Worm (Caenorhabditis elegans): ENCODE measurements around the gene cnc-3.
A peak's percentile ranks its signal among the peaks of the same experiment; 100 is the strongest.

Gene cnc-3

ce11 chrV:1414615-1415433 lies 33.0 kb upstream of the cnc-3 start:
- TF ChIP-seq egl-18 (GFP tag; IDR thresholded peaks at IDR 0.05) (no peak), zfh-2 (GFP tag; conservative IDR thresholded peaks at IDR 0.05) (no peak), ceh-100 (GFP tag; IDR thresholded peaks at IDR 0.05) (no peak), nhr-80 (tag; optimal IDR thresholded peaks at IDR 0.05) (peak; percentile 78)

DNA sequence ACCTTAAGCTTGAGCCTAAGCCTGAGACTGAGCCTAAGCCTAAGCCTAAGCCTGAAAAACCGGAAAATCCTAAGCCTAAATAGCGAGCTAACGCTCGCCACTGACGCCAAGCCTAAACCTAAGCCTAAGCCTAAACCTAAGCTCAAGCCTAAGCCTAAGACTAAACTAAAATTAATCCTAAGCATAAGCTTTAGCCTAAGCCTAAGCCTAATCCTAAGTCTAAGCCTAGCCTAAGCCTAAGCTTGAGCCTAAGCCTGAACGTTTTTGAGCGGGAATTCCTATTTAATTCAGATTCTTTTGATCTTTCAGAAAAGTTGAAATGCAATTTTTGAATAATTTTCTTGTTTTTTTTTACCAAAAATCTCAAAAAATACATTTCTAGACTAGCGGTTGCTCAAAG lies 31.6 kb upstream of the cnc-3 start:
- TF ChIP-seq C06A6.2 (GFP tag; conservative IDR thresholded peaks at IDR 0.05) (no peak), mel-28 (tag; optimal IDR thresholded peaks at IDR 0.05; ENCODE audit: borderline replicate concordance) (no peak), F22D6.2 (tag; optimal IDR thresholded peaks at IDR 0.05) (no peak), hsf-1 (GFP tag; IDR thresholded peaks at IDR 0.05) (no peak), Y95B8A.8 (GFP tag; IDR thresholded peaks at IDR 0.05) (no peak), dpl-1 (GFP tag; optimal IDR thresholded peaks at IDR 0.05) (no peak), athp-1 (tag; optimal IDR thresholded peaks at IDR 0.05) (no peak), Y53F4B.3 (GFP tag; IDR thresholded peaks at IDR 0.05) (no peak)

DNA sequence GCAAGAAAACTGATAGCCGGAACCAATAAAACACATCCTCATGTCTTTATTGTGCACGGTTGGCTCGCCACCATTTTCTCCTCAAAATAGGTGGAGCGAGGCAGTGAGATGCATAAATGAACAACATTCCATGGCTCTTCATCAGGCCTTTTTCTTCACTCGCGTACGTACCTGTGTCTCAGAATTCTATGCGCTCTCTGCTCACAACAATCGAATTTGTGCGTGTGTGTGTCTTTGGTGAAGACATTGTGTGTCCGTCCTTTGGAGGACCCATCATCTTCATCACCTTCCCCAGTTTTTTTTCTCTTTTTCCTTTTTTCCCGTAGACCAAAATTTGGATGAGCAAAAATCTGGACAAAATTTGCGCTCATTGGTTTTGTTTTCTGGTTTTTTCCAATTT lies 25.5 kb upstream of the cnc-3 start:
- no peak for TF ChIP-seq snpc-4 (GFP tag; optimal IDR thresholded peaks at IDR 0.05)
- no peak for TF ChIP-seq snpc-4 (tag; optimal IDR thresholded peaks at IDR 0.05)
- no peak for TF ChIP-seq nhr-120 (GFP tag; IDR thresholded peaks at IDR 0.05)
- TF ChIP-seq ZK185.1 (tag; optimal IDR thresholded peaks at IDR 0.05; ENCODE audit: poor library complexity, severe bottlenecking) = no peak
- no peak for TF ChIP-seq unc-62 (GFP tag; optimal IDR thresholded peaks at IDR 0.05)
- TF ChIP-seq ztf-25 (GFP tag; IDR thresholded peaks at IDR 0.05) = no peak
- TF ChIP-seq tbp1 (GFP tag; optimal IDR thresholded peaks at IDR 0.05) = no peak
- TF ChIP-seq sdz-38 (tag; optimal IDR thresholded peaks at IDR 0.05) = no peak
- TF ChIP-seq sptf-2 (GFP tag; optimal IDR thresholded peaks at IDR 0.05) = no peak
- no peak for TF ChIP-seq F57A8.1 (GFP tag; optimal IDR thresholded peaks at IDR 0.05)
- no peak for TF ChIP-seq mes-4 (tag; optimal IDR thresholded peaks at IDR 0.05)

DNA sequence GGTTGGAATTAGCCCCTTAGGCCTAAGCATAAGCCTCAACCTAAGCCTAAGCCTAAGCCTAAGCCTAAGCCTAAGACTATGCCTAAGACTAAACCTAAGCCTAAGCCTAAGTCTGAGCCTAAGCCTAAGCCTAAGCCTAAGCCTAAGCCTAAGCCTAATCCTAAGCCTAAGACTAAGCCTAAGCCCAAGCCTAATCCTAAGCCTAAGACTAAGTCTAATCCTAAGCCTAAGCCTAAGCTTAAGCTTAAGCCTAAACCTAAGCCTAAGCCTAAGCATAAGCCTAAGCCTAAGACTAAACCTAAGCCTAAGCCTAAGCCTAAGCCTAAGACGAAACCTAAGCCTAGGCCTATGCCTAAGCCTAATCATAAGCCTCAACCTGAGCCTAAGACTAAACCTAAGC lies 24.5 kb upstream of the cnc-3 start:
- TF ChIP-seq chd-7 (tag; optimal IDR thresholded peaks at IDR 0.05) (no peak), repo-1 (tag; optimal IDR thresholded peaks at IDR 0.05) (no peak), nhr-27 (tag; optimal IDR thresholded peaks at IDR 0.05) (no peak), lin-54 (GFP tag; optimal IDR thresholded peaks at IDR 0.05) (no peak), rcor-1 (GFP tag; IDR thresholded peaks at IDR 0.05) (no peak)

DNA sequence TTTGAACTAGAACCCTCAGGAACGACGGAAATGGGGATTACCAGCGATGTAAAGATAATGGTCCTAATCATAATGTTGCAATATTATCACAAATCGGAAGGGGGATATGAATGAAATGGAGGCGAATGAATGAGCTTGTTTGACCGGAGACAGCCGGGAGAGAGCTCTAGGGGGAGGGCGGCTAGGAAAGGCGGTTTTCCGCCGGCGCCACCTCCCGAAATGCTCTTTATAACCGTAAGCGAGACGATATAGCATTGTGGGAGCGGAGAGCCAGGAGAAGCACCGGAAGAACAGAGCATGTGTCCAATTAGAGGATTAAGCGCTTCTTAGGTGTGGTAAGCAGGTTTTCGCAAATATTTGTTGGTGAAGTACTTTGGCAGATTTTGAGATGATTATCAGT lies 22.2 kb upstream of the cnc-3 start, which contains the start of gene R12A1.3:
TSS of gene R12A1.3 (minus strand) at position 200 of the 400 bp plus-strand sequence.
- peak; percentile 55 for TF ChIP-seq zfh-2 (GFP tag; conservative IDR thresholded peaks at IDR 0.05)
- TF ChIP-seq F52B5.7 (tag; optimal IDR thresholded peaks at IDR 0.05) = no peak

DNA sequence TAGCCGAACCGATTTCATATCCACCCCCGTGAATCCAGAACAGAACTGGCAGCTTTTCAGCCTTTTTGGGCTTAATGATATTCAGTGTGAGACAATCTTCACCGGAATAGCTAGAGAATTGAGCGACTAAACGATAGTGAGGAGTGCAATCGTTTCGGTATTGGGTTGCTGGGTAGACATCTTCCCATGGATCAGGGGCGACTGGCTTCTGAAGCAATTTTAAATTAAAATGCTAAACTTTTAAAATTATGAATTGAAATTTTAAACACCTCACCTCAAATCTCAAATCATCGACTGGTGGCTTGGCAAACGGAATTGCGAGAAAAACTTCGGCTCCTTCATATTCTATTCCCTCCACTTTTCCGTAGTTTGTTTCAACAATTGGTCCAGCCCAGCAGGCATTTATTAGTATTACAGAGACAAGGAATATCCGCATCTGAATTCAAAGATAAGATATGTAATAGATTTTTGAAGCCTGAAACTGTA lies 16.1 kb upstream of the cnc-3 start, which contains the start of gene ges-1:
TSS of gene ges-1 (minus strand) at position 436 of the 486 bp plus-strand sequence.
- TF ChIP-seq F23B12.7 (tag; optimal IDR thresholded peaks at IDR 0.05; ENCODE audit: insufficient read depth) = no peak
- TF ChIP-seq Y53F4B.3 (GFP tag; IDR thresholded peaks at IDR 0.05) = no peak
- no peak for TF ChIP-seq lag-1 (GFP tag; IDR thresholded peaks at IDR 0.05)
- TF ChIP-seq F57A8.1 (GFP tag; optimal IDR thresholded peaks at IDR 0.05) = no peak
- no peak for TF ChIP-seq cebp-1 (GFP tag; IDR thresholded peaks at IDR 0.05)
- TF ChIP-seq cebp-1 (tag; optimal IDR thresholded peaks at IDR 0.05) = no peak
- no peak for TF ChIP-seq egl-18 (GFP tag; IDR thresholded peaks at IDR 0.05)
- no peak for TF ChIP-seq lin-40 (tag; optimal IDR thresholded peaks at IDR 0.05)
- TF ChIP-seq pha-4 (tag; optimal IDR thresholded peaks at IDR 0.05) = no peak
- TF ChIP-seq Y56A3A.18 (GFP tag; IDR thresholded peaks at IDR 0.05) = no peak
- no peak for TF ChIP-seq aptf-2 (GFP tag; conservative IDR thresholded peaks at IDR 0.05)
